Worm (Caenorhabditis elegans) whole organism, early embryonic: ENCODE data around the gene znf-474.

Experiments used
- B0310.2 ChIP-seq: sonication (generic microtip); optimal IDR thresholded peaks from 2 replicates; lab custom pipeline; 2016; ENCODE audit warnings: mild to moderate bottlenecking, missing genetic modification characterization, missing compliant biosample characterization
- F13C5.2 ChIP-seq: sonication (generic microtip); optimal IDR thresholded peaks from 2 replicates; lab custom pipeline; 2017; ENCODE audit warnings: mild to moderate bottlenecking, missing genetic modification characterization, inconsistent platforms, missing compliant biosample characterization
- aly-1 ChIP-seq: sonication (generic microtip); optimal IDR thresholded peaks from 2 replicates; lab custom pipeline; 2016; ENCODE audit warnings: missing genetic modification characterization, missing compliant biosample characterization
- ama-1 ChIP-seq: fragments of 150-350 bp; optimal IDR thresholded peaks from 2 replicates; lab custom pipeline; 2014
- ceh-13 ChIP-seq: fragments of 200-800 bp; sonication (Bioruptor generic); optimal IDR thresholded peaks from 2 replicates; lab custom pipeline; 2018; ENCODE audit warnings: mild to moderate bottlenecking, missing genetic modification characterization, missing compliant biosample characterization
- ceh-36 ChIP-seq: sonication (generic microtip); optimal IDR thresholded peaks from 2 replicates; lab custom pipeline; 2016; ENCODE audit warnings: missing genetic modification characterization, inconsistent platforms, missing compliant biosample characterization
- ets-7 ChIP-seq: sonication (generic microtip); optimal IDR thresholded peaks from 2 replicates; lab custom pipeline; 2016; ENCODE audit warnings: missing genotype, missing genetic modification characterization, missing compliant biosample characterization
- flt-1 ChIP-seq: fragments of 200-800 bp; sonication (Bioruptor generic); IDR thresholded peaks from 2 replicates; pipeline ENCODE4 v1.3.6; 2022; ENCODE audit warnings: missing genetic modification characterization, missing compliant biosample characterization
- hmbx-1 ChIP-seq: sonication (generic microtip); optimal IDR thresholded peaks from 2 replicates; lab custom pipeline; 2016; ENCODE audit warnings: mild to moderate bottlenecking, missing genetic modification characterization, missing compliant biosample characterization
- hmg-4 ChIP-seq: fragments of 200-800 bp; sonication (Bioruptor generic); optimal IDR thresholded peaks from 2 replicates; lab custom pipeline; 2018; ENCODE audit warnings: mild to moderate bottlenecking, missing genetic modification characterization, missing compliant biosample characterization
- hnd-1 ChIP-seq: sonication (generic microtip); optimal IDR thresholded peaks from 2 replicates; lab custom pipeline; 2016; ENCODE audit warnings: missing genetic modification characterization, missing compliant biosample characterization
- pes-1 ChIP-seq: fragments of 200-800 bp; sonication (Bioruptor generic); IDR thresholded peaks from 2 replicates; pipeline ENCODE4 v1.3.6; 2022; ENCODE audit warnings: missing genetic modification reagents, missing genetic modification characterization, missing compliant biosample characterization
- scrt-1 ChIP-seq: fragments of 200-800 bp; sonication (Bioruptor generic); IDR thresholded peaks from 2 replicates; pipeline ENCODE4 v1.3.6; 2022; ENCODE audit warnings: missing genetic modification characterization, missing compliant biosample characterization
- sea-1 ChIP-seq: fragments of 200-800 bp; sonication (Bioruptor generic); conservative IDR thresholded peaks from 2 replicates; pipeline ENCODE4 v1.3.6; 2022; ENCODE audit warnings: missing genetic modification characterization, missing compliant biosample characterization
- tbx-11 ChIP-seq: fragments of 200-800 bp; sonication (Bioruptor generic); IDR thresholded peaks from 2 replicates; pipeline ENCODE4 v1.3.6; 2022; ENCODE audit warnings: missing genetic modification characterization, missing compliant biosample characterization
- tbx-37 ChIP-seq: fragments of 200-800 bp; sonication (Bioruptor generic); conservative IDR thresholded peaks from 2 replicates; pipeline ENCODE4 v1.3.6; 2022; ENCODE audit warnings: missing genetic modification reagents, missing genetic modification characterization, missing compliant biosample characterization
- tra-4 ChIP-seq: sonication (generic microtip); optimal IDR thresholded peaks from 2 replicates; lab custom pipeline; 2017; ENCODE audit warnings: missing genetic modification characterization, missing compliant biosample characterization

Gene znf-474

DNA sequence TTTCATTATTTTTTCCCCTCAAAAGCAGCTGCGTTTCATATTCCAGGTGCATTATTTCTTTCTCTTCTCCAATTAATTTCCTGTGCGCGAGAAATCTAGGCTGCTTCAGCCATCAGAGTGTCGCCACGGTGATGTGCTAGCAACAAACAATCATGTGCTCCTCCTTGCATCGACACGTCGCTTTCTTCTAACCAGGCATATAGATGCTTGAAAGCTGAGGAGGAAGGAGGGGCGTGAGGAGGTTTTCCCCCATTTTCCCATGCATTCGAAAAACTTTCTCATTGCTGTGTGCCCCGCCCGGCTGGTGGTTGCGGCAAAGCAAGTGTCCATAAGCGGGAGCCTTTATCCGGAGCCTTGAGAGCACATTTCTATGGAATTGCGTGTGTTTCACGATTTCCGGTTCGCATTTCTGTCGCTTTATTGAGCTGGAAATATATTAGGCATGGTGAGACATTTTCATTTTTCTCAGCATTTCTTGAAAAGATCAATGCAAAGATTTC lies at the start of gene znf-474:
Gene znf-474 (plus strand): TSS at position 287 of the 500 bp plus-strand sequence.
- TF ChIP-seq aly-1 (tag; lab: Kevin White, UChicago) (no peak), flt-1 (GFP tag; lab: Robert Waterston, UW) (no peak), scrt-1 (GFP tag; lab: Robert Waterston, UW) (0 out of 2 replicates have a peak, but pooled peaks have one; percentile 51), pes-1 (no peak), ceh-13 (GFP tag; lab: Kevin White, UChicago) (no peak)

DNA sequence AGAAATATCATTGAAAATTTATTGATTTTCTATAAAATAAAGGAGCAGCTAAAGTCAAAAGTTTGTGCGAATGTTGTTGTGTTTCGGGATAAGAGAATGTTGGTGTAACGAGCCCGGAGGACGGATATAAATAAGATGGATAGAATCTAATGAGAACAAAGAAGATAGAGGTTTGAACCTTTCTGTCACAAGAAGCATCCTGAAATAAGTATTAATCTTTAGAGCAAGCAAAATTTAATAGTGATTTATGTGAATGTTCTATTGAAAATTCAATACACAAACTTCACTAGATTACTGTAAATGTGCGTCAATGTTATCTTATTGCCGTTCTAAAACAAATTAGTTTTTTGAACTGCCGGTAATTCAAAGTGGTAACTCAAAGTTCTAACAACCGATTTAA lies 46.0 kb upstream of the znf-474 start, which contains the start of gene W03G11.3:
Gene W03G11.3 (minus strand): TSS at position 101 of the 400 bp plus-strand sequence.
- no peak for TF ChIP-seq hmbx-1 (tag; lab: Kevin White, UChicago)
- no peak for TF ChIP-seq sea-1 (GFP tag; lab: Robert Waterston, UW)

DNA sequence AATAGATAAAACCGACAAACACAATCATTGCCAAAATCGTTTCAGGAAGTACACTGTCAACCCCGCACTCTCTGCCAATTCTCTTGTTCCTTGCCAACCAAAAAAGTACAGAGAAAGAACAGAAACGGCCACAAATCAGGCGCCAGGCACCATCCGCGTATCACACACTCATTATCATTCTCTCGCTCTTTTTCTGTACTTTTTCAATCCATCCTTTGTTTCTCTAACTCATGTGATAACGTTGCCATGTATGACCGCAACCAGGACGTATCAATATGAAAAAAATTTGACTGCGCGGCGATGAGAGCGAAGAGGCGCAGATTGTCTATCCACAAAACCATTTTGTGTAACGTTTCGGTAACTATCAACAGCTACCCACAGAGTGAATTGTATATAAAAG lies 45.1 kb upstream of the znf-474 start, which contains the start of gene col-181:
Gene col-181 (plus strand): TSS at position 301 of the 400 bp plus-strand sequence.
- TF ChIP-seq ceh-36 (tag; lab: Kevin White, UChicago) (no peak), hnd-1 (tag; lab: Kevin White, UChicago) (no peak), aly-1 (tag; lab: Kevin White, UChicago) (no peak), ets-7 (tag; lab: Kevin White, UChicago) (no peak), ceh-13 (GFP tag; lab: Kevin White, UChicago) (no peak), hmbx-1 (tag; lab: Kevin White, UChicago) (no peak), ama-1 (lab: Kevin White, UChicago) (no peak), tbx-11 (GFP tag; lab: Robert Waterston, UW) (no peak), sea-1 (GFP tag; lab: Robert Waterston, UW) (no peak), tbx-37 (no peak), F13C5.2 (no peak), pes-1 (no peak), scrt-1 (GFP tag; lab: Robert Waterston, UW) (no peak), B0310.2 (no peak), flt-1 (GFP tag; lab: Robert Waterston, UW) (no peak)

DNA sequence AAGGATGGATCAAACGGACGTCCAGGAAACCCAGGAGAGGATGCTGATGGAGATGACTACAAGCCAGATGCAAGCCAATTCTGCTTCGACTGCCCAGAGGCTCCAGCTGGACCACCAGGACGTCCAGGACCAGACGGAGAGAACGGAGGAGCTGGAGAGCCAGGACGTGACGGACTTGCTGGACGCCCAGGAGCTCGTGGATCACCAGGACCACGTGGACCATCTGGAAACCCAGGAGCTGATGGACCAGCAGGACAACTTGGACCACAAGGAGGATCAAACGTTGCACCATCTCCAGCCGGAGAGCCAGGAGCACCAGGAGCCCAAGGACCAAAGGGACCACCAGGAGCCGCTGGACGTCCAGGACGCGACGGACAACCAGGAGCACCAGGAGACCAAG lies 44.3 kb upstream of the znf-474 start:
- no peak for TF ChIP-seq ceh-36 (tag; lab: Kevin White, UChicago)
- TF ChIP-seq ama-1 (lab: Kevin White, UChicago) = no peak
- TF ChIP-seq sea-1 (GFP tag; lab: Robert Waterston, UW) = no peak
- no peak for TF ChIP-seq hmbx-1 (tag; lab: Kevin White, UChicago)
- no peak for TF ChIP-seq tbx-11 (GFP tag; lab: Robert Waterston, UW)
- TF ChIP-seq ceh-13 (GFP tag; lab: Kevin White, UChicago) = no peak
- TF ChIP-seq hmg-4 = no peak
- TF ChIP-seq flt-1 (GFP tag; lab: Robert Waterston, UW) = no peak
- no peak for TF ChIP-seq hnd-1 (tag; lab: Kevin White, UChicago)
- no peak for TF ChIP-seq tbx-37
- TF ChIP-seq pes-1 = no peak
- TF ChIP-seq B0310.2 = no peak
- no peak for TF ChIP-seq scrt-1 (GFP tag; lab: Robert Waterston, UW)

DNA sequence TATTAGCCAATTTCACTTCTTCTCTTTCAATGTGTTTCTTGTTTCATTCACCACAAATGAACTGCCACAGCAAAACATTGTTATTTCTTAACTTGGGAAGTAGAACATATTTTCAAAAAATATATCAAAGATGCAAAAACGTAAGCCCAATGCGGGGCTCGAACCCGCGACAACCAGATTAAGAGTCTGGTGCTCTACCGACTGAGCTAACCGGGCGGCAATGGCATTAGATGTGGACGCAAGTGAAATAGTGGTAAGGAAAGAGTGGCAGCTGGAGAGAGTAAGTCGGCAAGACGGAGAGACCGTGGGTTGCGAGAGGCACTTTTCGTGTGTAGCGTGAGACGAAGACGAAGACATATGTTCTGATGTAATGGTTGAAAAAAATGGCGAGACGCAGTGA lies 43.7 kb upstream of the znf-474 start:
- TF ChIP-seq tra-4 (tag; lab: Kevin White, UChicago) (peak; percentile 86), ceh-36 (tag; lab: Kevin White, UChicago) (peak; percentile 98), B0310.2 (peak; percentile 95), hmbx-1 (tag; lab: Kevin White, UChicago) (peak; percentile 88), tbx-11 (GFP tag; lab: Robert Waterston, UW) (peak; percentile 99), ama-1 (lab: Kevin White, UChicago) (no peak), ets-7 (tag; lab: Kevin White, UChicago) (peak; percentile 94), tbx-37 (peak; percentile 99), scrt-1 (GFP tag; lab: Robert Waterston, UW) (peak; percentile 99), F13C5.2 (peak; percentile 99), pes-1 (peak; percentile 99), ceh-13 (GFP tag; lab: Kevin White, UChicago) (peak; percentile 97), hnd-1 (tag; lab: Kevin White, UChicago) (peak; percentile 93), flt-1 (GFP tag; lab: Robert Waterston, UW) (peak; percentile 99), hmg-4 (no peak), aly-1 (tag; lab: Kevin White, UChicago) (peak; percentile 97), sea-1 (GFP tag; lab: Robert Waterston, UW) (peak; percentile 97)

DNA sequence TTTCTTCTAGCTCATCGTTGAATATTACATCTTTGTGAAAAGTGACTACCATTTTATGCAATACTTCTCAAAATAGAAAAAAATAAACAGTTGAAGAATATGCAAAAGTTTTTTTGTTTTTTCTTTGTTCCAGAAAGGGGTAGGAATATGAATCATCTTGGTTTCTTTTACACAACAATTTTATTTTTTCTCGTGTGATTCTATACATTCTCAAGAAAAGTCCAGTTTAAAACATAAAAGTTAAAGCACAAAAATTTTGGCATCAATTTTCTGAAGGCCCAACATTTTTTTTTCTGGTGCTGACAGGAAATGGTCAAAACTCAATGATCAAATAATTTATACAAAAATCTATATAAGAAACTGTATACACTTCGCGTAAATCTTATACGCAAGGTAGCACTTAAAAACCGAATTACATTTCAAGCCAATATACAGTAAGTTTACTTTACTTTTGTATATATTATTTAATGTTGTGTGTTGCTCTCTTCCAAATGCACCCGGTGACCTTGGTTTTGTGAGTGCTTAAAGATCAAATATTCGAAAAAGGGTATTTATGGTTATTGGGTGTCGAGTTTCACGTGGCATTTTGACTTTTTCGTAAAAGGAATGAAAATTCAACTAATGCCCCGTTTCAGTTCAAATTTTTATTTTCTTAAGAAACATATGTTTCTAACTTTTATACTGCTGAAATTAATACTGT lies 41.1 kb upstream of the znf-474 start, which contains the start of the genes W03G11.2 and lgc-13:
Gene W03G11.2 (minus strand): TSS at position 101 of the 700 bp plus-strand sequence.
Gene lgc-13 (plus strand): TSS at position 650 of the 700 bp plus-strand sequence.
- TF ChIP-seq hmbx-1 (tag; lab: Kevin White, UChicago) = no peak
- no peak for TF ChIP-seq ama-1 (lab: Kevin White, UChicago)
- TF ChIP-seq pes-1 = no peak
- no peak for TF ChIP-seq scrt-1 (GFP tag; lab: Robert Waterston, UW)
- TF ChIP-seq hmg-4 = no peak
- TF ChIP-seq sea-1 (GFP tag; lab: Robert Waterston, UW) = no peak

DNA sequence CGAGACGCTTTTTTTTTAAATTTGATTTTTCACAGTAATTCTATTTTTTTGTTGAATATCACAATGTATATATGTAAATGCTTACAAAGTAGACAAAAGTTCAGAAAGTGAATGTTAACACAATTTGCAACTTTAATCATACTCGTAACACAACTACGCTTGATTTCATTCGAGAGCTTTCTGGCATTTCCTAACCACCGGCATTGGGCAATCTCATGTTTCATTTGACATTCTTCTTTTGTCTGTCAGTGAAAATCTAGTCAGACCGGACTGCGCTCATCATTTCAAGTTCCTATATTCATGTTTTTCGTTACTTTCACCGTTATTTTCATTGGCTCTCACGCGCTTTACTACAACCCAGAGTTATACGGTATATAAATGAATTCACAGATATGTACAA lies 38.5 kb upstream of the znf-474 start, which contains the start of gene lgc-14:
Gene lgc-14 (plus strand): TSS at position 301 of the 400 bp plus-strand sequence.
- no peak for TF ChIP-seq ama-1 (lab: Kevin White, UChicago)
- TF ChIP-seq aly-1 (tag; lab: Kevin White, UChicago) = no peak
- no peak for TF ChIP-seq flt-1 (GFP tag; lab: Robert Waterston, UW)
- TF ChIP-seq tbx-11 (GFP tag; lab: Robert Waterston, UW) = no peak
- TF ChIP-seq tra-4 (tag; lab: Kevin White, UChicago) = no peak
- TF ChIP-seq F13C5.2 = no peak
- TF ChIP-seq pes-1 = no peak
